Worm (Caenorhabditis elegans) whole organism, L2 larva: ENCODE results near the gene Y39A1A.20.

Experiments used
- C34F6.9 ChIP-seq: fragments of 150-350 bp; optimal IDR thresholded peaks from 2 replicates; lab custom pipeline; 2014; ENCODE audit warnings: missing biosample characterization, missing genetic modification characterization
- F13H6.1 ChIP-seq: sonication (generic microtip); optimal IDR thresholded peaks from 2 replicates; lab custom pipeline; 2016; ENCODE audit warnings: missing genetic modification characterization, missing compliant biosample characterization
- R02D3.7 ChIP-seq: fragments of 150-350 bp; optimal IDR thresholded peaks from 2 replicates; lab custom pipeline; 2014; ENCODE audit warnings: missing biosample characterization, missing genetic modification characterization
- Y55F3AM.14 ChIP-seq: fragments of 200-800 bp; sonication (Bioruptor generic); optimal IDR thresholded peaks from 2 replicates; lab custom pipeline; 2018; ENCODE audit warnings: mild to moderate bottlenecking, missing genetic modification characterization, missing compliant biosample characterization
- ZK546.5 ChIP-seq: sonication (generic microtip); optimal IDR thresholded peaks from 2 replicates; lab custom pipeline; 2017; ENCODE audit warnings: missing biosample characterization, missing genetic modification characterization
- alr-1 ChIP-seq: fragments of 150-350 bp; optimal IDR thresholded peaks from 2 replicates; lab custom pipeline; 2014; ENCODE audit warnings: missing biosample characterization, missing genetic modification characterization
- aly-2 ChIP-seq: fragments of 150-350 bp; optimal IDR thresholded peaks from 2 replicates; lab custom pipeline; 2014; ENCODE audit warnings: missing biosample characterization, missing genetic modification characterization
- ama-1 ChIP-seq: fragments of 150-350 bp; optimal IDR thresholded peaks from 2 replicates; lab custom pipeline; 2018; ENCODE audit warnings: inconsistent platforms
- blmp-1 ChIP-seq: sonication (generic microtip); optimal IDR thresholded peaks from 2 replicates; lab custom pipeline; 2017; ENCODE audit warnings: missing genetic modification characterization, mild to moderate bottlenecking, missing compliant biosample characterization, antibody characterized with exemption, moderate library complexity; ENCODE audit not compliant: insufficient read depth
- ceh-16 ChIP-seq: fragments of 150-350 bp; optimal IDR thresholded peaks from 2 replicates; lab custom pipeline; 2014; ENCODE audit warnings: missing biosample characterization, missing genetic modification characterization
- ceh-82 ChIP-seq: fragments of 150-350 bp; optimal IDR thresholded peaks from 2 replicates; lab custom pipeline; 2014; ENCODE audit warnings: missing biosample characterization, missing genetic modification characterization
- crh-2 ChIP-seq: sonication (generic microtip); optimal IDR thresholded peaks from 2 replicates; lab custom pipeline; 2017; ENCODE audit warnings: missing biosample characterization, missing genetic modification characterization
- dmd-4 ChIP-seq: sonication (generic microtip); optimal IDR thresholded peaks from 2 replicates; lab custom pipeline; 2017; ENCODE audit warnings: missing biosample characterization, missing genetic modification characterization
- egl-27 ChIP-seq: sonication (generic microtip); optimal IDR thresholded peaks from 3 replicates; lab custom pipeline; 2017; ENCODE audit warnings: missing biosample characterization, missing genetic modification reagents, missing genetic modification characterization
- elt-1 ChIP-seq: fragments of 150-350 bp; optimal IDR thresholded peaks from 2 replicates; lab custom pipeline; 2014; ENCODE audit warnings: missing biosample characterization, missing genetic modification characterization
- elt-3 ChIP-seq: sonication (generic microtip); optimal IDR thresholded peaks from 2 replicates; lab custom pipeline; 2017; ENCODE audit warnings: missing biosample characterization, missing genetic modification characterization
- fos-1 ChIP-seq: fragments of 150-350 bp; optimal IDR thresholded peaks from 2 replicates; lab custom pipeline; 2014; ENCODE audit warnings: missing biosample characterization, missing genetic modification characterization
- gmeb-1 ChIP-seq: fragments of 150-350 bp; optimal IDR thresholded peaks from 2 replicates; lab custom pipeline; 2014; ENCODE audit warnings: missing biosample characterization, missing genetic modification characterization
- lin-11 ChIP-seq: fragments of 150-350 bp; sonication (generic microtip); optimal IDR thresholded peaks from 2 replicates; lab custom pipeline; 2014; ENCODE audit warnings: missing biosample characterization, missing genetic modification characterization, inconsistent platforms, mixed read lengths
- lin-13 ChIP-seq: fragments of 150-350 bp; optimal IDR thresholded peaks from 2 replicates; lab custom pipeline; 2014; ENCODE audit warnings: missing biosample characterization, missing genetic modification reagents, missing genetic modification characterization
- lin-39 ChIP-seq: fragments of 150-350 bp; optimal IDR thresholded peaks from 2 replicates; lab custom pipeline; 2014; ENCODE audit warnings: missing biosample characterization, missing genetic modification reagents, missing genetic modification characterization
- lsy-2 ChIP-seq, 2 experiments: fragments of 150-350 bp in 1 of 2; sonication (generic microtip) in 1 of 2; optimal IDR thresholded peaks; 2 replicates each; lab custom pipeline; 2014 to 2017; ENCODE audit warnings: missing biosample characterization in 2 of 2, missing genetic modification characterization in 2 of 2
- mab-5 ChIP-seq: fragments of 150-350 bp; optimal IDR thresholded peaks from 2 replicates; lab custom pipeline; 2014; ENCODE audit warnings: missing biosample characterization, missing genetic modification characterization
- mbf-1 ChIP-seq: sonication (generic microtip); optimal IDR thresholded peaks from 2 replicates; lab custom pipeline; 2017; ENCODE audit warnings: missing biosample characterization, missing genetic modification characterization
- mdl-1 ChIP-seq, 2 experiments: fragments of 150-350 bp in 1 of 2; sonication (generic microtip) in 1 of 2; optimal IDR thresholded peaks; 2 replicates each; lab custom pipeline; 2017; ENCODE audit warnings: missing biosample characterization in 2 of 2, missing genetic modification characterization in 2 of 2
- nhr-10 ChIP-seq: sonication (generic microtip); optimal IDR thresholded peaks from 2 replicates; lab custom pipeline; 2017; ENCODE audit warnings: missing biosample characterization, missing genetic modification characterization
- nhr-11 ChIP-seq: fragments of 150-350 bp; optimal IDR thresholded peaks from 2 replicates; lab custom pipeline; 2014; ENCODE audit warnings: missing biosample characterization, missing genetic modification characterization
- nhr-12 ChIP-seq: fragments of 150-350 bp; optimal IDR thresholded peaks from 2 replicates; lab custom pipeline; 2014; ENCODE audit warnings: missing biosample characterization, missing genetic modification characterization
- nhr-129 ChIP-seq: fragments of 150-350 bp; optimal IDR thresholded peaks from 2 replicates; lab custom pipeline; 2014; ENCODE audit warnings: missing biosample characterization, missing genetic modification characterization
- nhr-21 ChIP-seq: fragments of 150-350 bp; optimal IDR thresholded peaks from 2 replicates; lab custom pipeline; 2014; ENCODE audit warnings: missing biosample characterization, missing genetic modification characterization
- nhr-23 ChIP-seq: fragments of 150-350 bp; optimal IDR thresholded peaks from 2 replicates; lab custom pipeline; 2014; ENCODE audit warnings: missing biosample characterization, missing genetic modification reagents, missing genetic modification characterization
- nhr-237 ChIP-seq: fragments of 150-350 bp; optimal IDR thresholded peaks from 2 replicates; lab custom pipeline; 2014; ENCODE audit warnings: missing biosample characterization, missing genetic modification characterization
- nhr-25 ChIP-seq: fragments of 150-350 bp; sonication (generic microtip); optimal IDR thresholded peaks from 3 replicates; lab custom pipeline; 2014; ENCODE audit warnings: missing biosample characterization, missing genetic modification characterization
- nhr-6 ChIP-seq: fragments of 150-350 bp; optimal IDR thresholded peaks from 2 replicates; lab custom pipeline; 2014; ENCODE audit warnings: missing biosample characterization, missing genetic modification characterization
- nhr-77 ChIP-seq: fragments of 150-350 bp; optimal IDR thresholded peaks from 2 replicates; lab custom pipeline; 2014; ENCODE audit warnings: missing biosample characterization, missing genetic modification characterization
- peb-1 ChIP-seq: fragments of 150-350 bp; optimal IDR thresholded peaks from 2 replicates; lab custom pipeline; 2014; ENCODE audit warnings: missing biosample characterization, missing genetic modification characterization
- sem-4 ChIP-seq: fragments of 150-350 bp; optimal IDR thresholded peaks from 2 replicates; lab custom pipeline; 2014; ENCODE audit warnings: missing biosample characterization, missing genetic modification reagents, missing genetic modification characterization
- skn-1 ChIP-seq: sonication (generic microtip); optimal IDR thresholded peaks from 2 replicates; lab custom pipeline; 2017; ENCODE audit warnings: missing biosample characterization, missing genetic modification characterization
- sma-3 ChIP-seq: sonication (generic microtip); optimal IDR thresholded peaks from 2 replicates; lab custom pipeline; 2016; ENCODE audit warnings: missing genetic modification reagents, missing genetic modification characterization, missing compliant biosample characterization
- sma-9 ChIP-seq, 2 experiments: fragments of 150-350 bp in 1 of 2; sonication (generic microtip) in 1 of 2; optimal IDR thresholded peaks; 2 replicates each; lab custom pipeline; 2014 to 2016; ENCODE audit warnings: missing genetic modification characterization in 2 of 2, mild to moderate bottlenecking in 1 of 2, missing biosample characterization in 1 of 2, missing compliant biosample characterization in 1 of 2, missing genetic modification reagents in 1 of 2, moderate library complexity in 1 of 2
- snpc-4 ChIP-seq: fragments of 150-350 bp; optimal IDR thresholded peaks from 2 replicates; lab custom pipeline; 2014; ENCODE audit warnings: missing biosample characterization, missing genetic modification characterization
- unc-39 ChIP-seq: fragments of 150-350 bp; optimal IDR thresholded peaks from 2 replicates; lab custom pipeline; 2014; ENCODE audit warnings: missing biosample characterization, missing genetic modification characterization
- unc-55 ChIP-seq: fragments of 150-350 bp; sonication (generic microtip); optimal IDR thresholded peaks from 3 replicates; lab custom pipeline; 2014; ENCODE audit warnings: missing biosample characterization, missing genetic modification reagents, missing genetic modification characterization
- unc-62 ChIP-seq: fragments of 150-350 bp; optimal IDR thresholded peaks from 2 replicates; lab custom pipeline; 2014; ENCODE audit warnings: missing biosample characterization, missing genetic modification reagents, missing genetic modification characterization
- zag-1 ChIP-seq: fragments of 150-350 bp; optimal IDR thresholded peaks from 2 replicates; lab custom pipeline; 2014; ENCODE audit warnings: missing biosample characterization, missing genetic modification characterization
- ztf-1 ChIP-seq: fragments of 200-800 bp; sonication (Bioruptor generic); conservative IDR thresholded peaks from 2 replicates; pipeline ENCODE4 v1.3.6; 2022; ENCODE audit warnings: missing genetic modification characterization, missing compliant biosample characterization
- ztf-11 ChIP-seq: sonication (generic microtip); optimal IDR thresholded peaks from 2 replicates; lab custom pipeline; 2017; ENCODE audit warnings: missing biosample characterization, missing genetic modification characterization
- ztf-4 ChIP-seq: fragments of 150-350 bp; optimal IDR thresholded peaks from 2 replicates; lab custom pipeline; 2014; ENCODE audit warnings: missing biosample characterization, missing genetic modification characterization

Y39A1A.20 gene

ce11 chrIII:10721056-10721455 lies 20.7 kb upstream of the Y39A1A.20 start:
- TF ChIP-seq ztf-4 (tag; lab: Kevin White, UChicago), result no peak
- TF ChIP-seq nhr-25 (tag; lab: Kevin White, UChicago), result no peak
- no peak for TF ChIP-seq mab-5 (tag; lab: Kevin White, UChicago)
- no peak for TF ChIP-seq sma-3 (GFP tag; lab: Kevin White, UChicago)
- TF ChIP-seq C34F6.9, result no peak
- TF ChIP-seq nhr-10 (tag; lab: Kevin White, UChicago), result no peak
- TF ChIP-seq nhr-129 (tag; lab: Kevin White, UChicago), result no peak
- no peak for TF ChIP-seq nhr-12
- no peak for TF ChIP-seq ceh-82 (tag; lab: Kevin White, UChicago)
- no peak for TF ChIP-seq gmeb-1 (tag; lab: Kevin White, UChicago)
- TF ChIP-seq unc-55 (GFP tag; lab: Kevin White, UChicago), result no peak
- no peak for TF ChIP-seq nhr-23 (tag; lab: Kevin White, UChicago)
- no peak for TF ChIP-seq unc-39 (tag; lab: Kevin White, UChicago)
- TF ChIP-seq nhr-11, result no peak
- no peak for TF ChIP-seq unc-62 (GFP tag; lab: Kevin White, UChicago)
- TF ChIP-seq skn-1 (tag; lab: Kevin White, UChicago), result no peak
- TF ChIP-seq elt-1 (tag; lab: Kevin White, UChicago), result no peak
- TF ChIP-seq ceh-16 (tag; lab: Kevin White, UChicago), result no peak
- no peak for TF ChIP-seq peb-1

- TF ChIP-seq nhr-11 (no peak), egl-27 (tag; lab: Kevin White, UChicago) (peak; percentile 83), nhr-21 (tag; lab: Kevin White, UChicago) (peak; percentile 73), nhr-25 (tag; lab: Kevin White, UChicago) (peak; percentile 38), blmp-1 (peak; percentile 35), ceh-82 (tag; lab: Kevin White, UChicago) (no peak), Y55F3AM.14 (peak; percentile 9), lin-11 (tag; lab: Kevin White, UChicago) (peak; percentile 58), ceh-16 (tag; lab: Kevin White, UChicago) (peak; percentile 56), nhr-237 (tag; lab: Kevin White, UChicago) (peak; percentile 31), skn-1 (tag; lab: Kevin White, UChicago) (no peak), nhr-23 (tag; lab: Kevin White, UChicago) (no peak), unc-55 (GFP tag; lab: Kevin White, UChicago) (peak; percentile 87), mbf-1 (tag; lab: Kevin White, UChicago) (no peak), sem-4 (tag; lab: Kevin White, UChicago) (peak; percentile 85), nhr-6 (tag; lab: Kevin White, UChicago) (no peak), ztf-4 (tag; lab: Kevin White, UChicago) (peak; percentile 87), unc-62 (GFP tag; lab: Kevin White, UChicago) (no peak), C34F6.9 (peak; percentile 92), ztf-1 (GFP tag; lab: Robert Waterston, UW) (no peak), elt-1 (tag; lab: Kevin White, UChicago) (no peak), lin-39 (tag; lab: Kevin White, UChicago) (no peak), F13H6.1 (tag; lab: Kevin White, UChicago) (peak; percentile 96), crh-2 (tag; lab: Kevin White, UChicago) (peak; percentile 83), nhr-129 (tag; lab: Kevin White, UChicago) (peak; percentile 85), unc-39 (tag; lab: Kevin White, UChicago) (no peak), mab-5 (tag; lab: Kevin White, UChicago) (peak; percentile 66), ztf-11 (tag; lab: Kevin White, UChicago) (no peak), nhr-10 (tag; lab: Kevin White, UChicago) (no peak), dmd-4 (no peak), nhr-77 (tag; lab: Kevin White, UChicago) (peak; percentile 31), sma-9 (GFP tag; optimal IDR thresholded peaks at IDR 0.05; lab: Kevin White, UChicago) (peak; percentile 95), sma-9 (tag; optimal IDR thresholded peaks at IDR 0.05; lab: Kevin White, UChicago) (no peak), mdl-1 (tag; optimal IDR thresholded peaks at IDR 0.05; lab: Kevin White, UChicago) (peak; percentile 50 to 69), ama-1 (lab: Kevin White, UChicago) (no peak), elt-3 (tag; lab: Kevin White, UChicago) (no peak), lsy-2 (tag; optimal IDR thresholded peaks at IDR 0.05; lab: Kevin White, UChicago) (peak; percentile 57 to 87), snpc-4 (peak; percentile 19), aly-2 (tag; lab: Kevin White, UChicago) (no peak), ZK546.5 (tag; lab: Kevin White, UChicago) (no peak), gmeb-1 (tag; lab: Kevin White, UChicago) (peak; percentile 77), sma-3 (GFP tag; lab: Kevin White, UChicago) (peak; percentile 83), nhr-12 (no peak), R02D3.7 (tag; lab: Kevin White, UChicago) (no peak), alr-1 (no peak), lin-13 (GFP tag; lab: Kevin White, UChicago) (peak; percentile 66), zag-1 (peak; percentile 43), fos-1 (tag; lab: Kevin White, UChicago) (peak; percentile 88), peb-1 (no peak)
These were observed 19.8 kb upstream of the Y39A1A.20 start for ce11 chrIII:10720170-10720569.
